Worm (Caenorhabditis elegans): Measurements from ENCODE around the gene gst-44.

DNA sequence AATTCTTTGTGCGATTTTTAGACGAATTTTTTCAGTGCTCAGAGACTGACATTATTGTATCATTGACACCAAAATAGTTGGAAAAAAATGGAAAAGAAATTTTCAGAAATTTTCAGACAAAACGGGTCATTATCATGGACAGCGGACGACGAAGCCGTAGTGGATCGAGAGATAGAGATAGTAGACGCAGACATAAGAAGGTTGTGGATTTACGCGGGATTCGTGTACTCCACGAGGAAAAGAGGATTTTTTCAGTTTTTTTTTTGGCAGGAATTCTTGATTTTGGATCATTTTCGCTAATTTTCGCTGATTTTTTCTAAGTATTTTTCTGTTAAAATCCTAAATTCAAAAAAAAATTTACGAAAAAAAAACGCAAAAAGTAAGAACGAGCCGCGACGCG lies 23.1 kb upstream of the gst-44 start, which contains the start of gene W08G11.3:
- TF ChIP-seq him-1 (tag; optimal IDR thresholded peaks at IDR 0.05) (no peak), dao-5 (tag; optimal IDR thresholded peaks at IDR 0.05) (no peak)

All from whole organism, L4/young adult.